Worm (Caenorhabditis elegans) whole organism, late embryonic: Measurements from ENCODE around the gene rnh-1.2.

Source experiments
- K02D7.2 ChIP-seq: sonication (generic microtip); optimal IDR thresholded peaks from 2 replicates; lab custom pipeline; 2017; ENCODE audit warnings: mild to moderate bottlenecking, missing genetic modification characterization, missing compliant biosample characterization
- dmd-4 ChIP-seq: sonication (generic microtip); optimal IDR thresholded peaks from 2 replicates; lab custom pipeline; 2016; ENCODE audit warnings: borderline replicate concordance, missing genetic modification characterization, missing compliant biosample characterization
- eyg-1 ChIP-seq: sonication (generic microtip); optimal IDR thresholded peaks from 2 replicates; lab custom pipeline; 2016; ENCODE audit warnings: missing genotype, missing genetic modification characterization, missing compliant biosample characterization
- fkh-10 ChIP-seq: fragments of 150-350 bp; optimal IDR thresholded peaks from 2 replicates; lab custom pipeline; 2014; ENCODE audit warnings: missing biosample characterization, missing genetic modification reagents, missing genetic modification characterization
- hlh-30 ChIP-seq: sonication (generic microtip); optimal IDR thresholded peaks from 2 replicates; lab custom pipeline; 2017; ENCODE audit warnings: antibody characterized with exemption, missing genetic modification characterization, missing compliant biosample characterization; ENCODE audit not compliant: insufficient read depth
- lin-11 ChIP-seq: fragments of 200-800 bp; sonication (Bioruptor generic); optimal IDR thresholded peaks from 2 replicates; lab custom pipeline; 2018; ENCODE audit warnings: mild to moderate bottlenecking, missing genetic modification characterization, missing compliant biosample characterization
- nhr-11 ChIP-seq: fragments of 150-350 bp; optimal IDR thresholded peaks from 2 replicates; lab custom pipeline; 2014; ENCODE audit warnings: missing biosample characterization, missing genetic modification characterization
- odd-2 ChIP-seq: sonication (generic microtip); optimal IDR thresholded peaks from 2 replicates; lab custom pipeline; 2017; ENCODE audit warnings: antibody characterized with exemption, mild to moderate bottlenecking, missing genetic modification characterization, missing compliant biosample characterization
- pag-3 ChIP-seq: sonication (generic microtip); optimal IDR thresholded peaks from 2 replicates; lab custom pipeline; 2016; ENCODE audit warnings: missing compliant biosample characterization, missing genetic modification characterization, borderline replicate concordance
- pha-4 ChIP-seq: fragments of 150-350 bp; optimal IDR thresholded peaks from 2 replicates; lab custom pipeline; 2018; ENCODE audit warnings: missing biosample characterization, missing genetic modification reagents, missing genetic modification characterization
- ref-2 ChIP-seq: sonication (generic microtip); optimal IDR thresholded peaks from 2 replicates; lab custom pipeline; 2016; ENCODE audit warnings: missing genetic modification characterization, missing compliant biosample characterization
- unc-3 ChIP-seq, 2 experiments: fragments of 200-800 bp in 1 of 2; sonication (Bioruptor generic) in 1 of 2; sonication (generic microtip) in 1 of 2; conservative IDR thresholded peaks in 1 of 2; optimal IDR thresholded peaks in 1 of 2; 2 replicates each; pipeline versions ENCODE4 v1.3.6 to Lab custom; 2016 to 2022; ENCODE audit warnings: missing compliant biosample characterization in 2 of 2, missing genetic modification characterization in 2 of 2, missing genetic modification reagents in 1 of 2

DNA sequence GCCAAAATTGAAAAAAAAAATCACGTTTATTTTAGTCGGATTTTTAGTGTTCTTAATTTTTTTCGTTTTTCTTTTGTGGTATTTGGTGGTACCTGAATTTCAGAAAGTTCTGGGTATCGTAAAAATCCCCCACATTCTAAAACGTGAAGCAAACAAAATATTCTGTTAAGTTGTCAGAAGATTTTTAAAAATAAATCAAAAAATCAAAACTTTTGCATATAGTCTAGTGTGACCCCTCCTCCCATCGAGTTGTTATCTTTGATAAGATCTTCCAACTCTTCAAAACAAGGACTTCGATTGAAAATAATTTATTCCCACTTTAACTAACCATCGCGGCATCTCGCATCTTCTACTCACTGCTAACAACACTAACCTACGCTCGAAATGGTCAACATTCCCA lies 12.7 kb downstream of the rnh-1.2 start, which contains the start of gene ZK938.1:
- no peak for TF ChIP-seq ref-2
- TF ChIP-seq unc-3 (GFP tag; conservative IDR thresholded peaks at IDR 0.05; lab: Robert Waterston, UW) = no peak
- no peak for TF ChIP-seq unc-3 (tag; optimal IDR thresholded peaks at IDR 0.05; lab: Kevin White, UChicago)
- TF ChIP-seq K02D7.2 = no peak
- no peak for TF ChIP-seq pag-3 (tag; lab: Kevin White, UChicago)
- no peak for TF ChIP-seq hlh-30 (tag; lab: Kevin White, UChicago)
- TF ChIP-seq odd-2 = no peak
- TF ChIP-seq eyg-1 (tag; lab: Kevin White, UChicago) = no peak
- no peak for TF ChIP-seq dmd-4
- no peak for TF ChIP-seq fkh-10
- no peak for TF ChIP-seq pha-4 (tag; lab: Kevin White, UChicago)
- TF ChIP-seq lin-11 (tag; lab: Kevin White, UChicago) = no peak
- TF ChIP-seq nhr-11 = no peak
